Fruit fly (Drosophila melanogaster) whole organism, embryonic: ENCODE data around the gene RpS28a.
A peak's percentile ranks its signal among the peaks of the same experiment; 100 is the strongest.

Experiments
- Asciz ChIP-seq: fragments of 200-800 bp; sonication (Bioruptor generic); optimal IDR thresholded peaks from 2 replicates; lab custom pipeline; 2017; ENCODE audit warnings: missing biosample characterization, mild to moderate bottlenecking, missing genetic modification characterization, missing genetic modification reagents
- Awh ChIP-seq: fragments of 200-800 bp; sonication (Bioruptor generic); IDR thresholded peaks from 2 replicates; pipeline ENCODE4, ENCODE4 v1.3.6; 2022; ENCODE audit warnings: missing biosample characterization, missing genetic modification characterization
- CG11093 ChIP-seq: fragments of 200-800 bp; sonication (Bioruptor generic); IDR thresholded peaks from 3 replicates; pipeline ENCODE4 v1.3.6; 2022; ENCODE audit warnings: missing biosample characterization, missing genetic modification characterization
- CG12104 ChIP-seq: fragments of 200-800 bp; sonication (Bioruptor generic); optimal IDR thresholded peaks from 3 replicates; lab custom pipeline; 2016; ENCODE audit warnings: missing biosample characterization, missing genetic modification characterization
- CG1233 ChIP-seq: fragments of 200-800 bp; sonication (Bioruptor generic); optimal IDR thresholded peaks from 4 replicates; lab custom pipeline; 2018; ENCODE audit warnings: missing biosample characterization, mild to moderate bottlenecking, missing genetic modification characterization
- CG14710 ChIP-seq: fragments of 200-800 bp; sonication (Bioruptor generic); optimal IDR thresholded peaks from 3 replicates; lab custom pipeline; 2019; ENCODE audit warnings: missing biosample characterization, mild to moderate bottlenecking, missing genetic modification characterization, moderate library complexity
- CG2199 ChIP-seq: fragments of 200-800 bp; sonication (Bioruptor generic); IDR thresholded peaks from 3 replicates; pipeline ENCODE4 v1.3.6; 2022; ENCODE audit warnings: missing biosample characterization, missing genetic modification characterization
- CG2202 ChIP-seq: fragments of 200-800 bp; sonication (Bioruptor generic); optimal IDR thresholded peaks from 2 replicates; lab custom pipeline; 2018; ENCODE audit warnings: missing biosample characterization, mild to moderate bottlenecking, missing genetic modification characterization
- CG3407 ChIP-seq: fragments of 200-800 bp; sonication (Bioruptor generic); optimal IDR thresholded peaks from 2 replicates; lab custom pipeline; 2018; ENCODE audit warnings: missing biosample characterization, mild to moderate bottlenecking, missing genetic modification characterization
- CG34422 ChIP-seq: fragments of 200-800 bp; sonication (Bioruptor generic); IDR thresholded peaks from 3 replicates; pipeline ENCODE4 v1.3.6; 2022; ENCODE audit warnings: missing biosample characterization, missing genetic modification characterization
- CG4617 ChIP-seq: fragments of 200-800 bp; sonication (Bioruptor generic); optimal IDR thresholded peaks from 3 replicates; lab custom pipeline; 2016; ENCODE audit warnings: missing biosample characterization, missing genetic modification characterization, borderline replicate concordance
- CG7357 ChIP-seq: fragments of 200-800 bp; sonication (Bioruptor generic); IDR thresholded peaks from 3 replicates; pipeline ENCODE4 v1.3.6; 2022; ENCODE audit warnings: missing biosample characterization, missing genetic modification characterization
- CG7963 ChIP-seq: fragments of 200-800 bp; sonication (Bioruptor generic); IDR thresholded peaks from 3 replicates; pipeline ENCODE4 v1.3.6; 2022; ENCODE audit warnings: missing biosample characterization, missing genetic modification characterization; ENCODE audit not compliant: partially characterized antibody
- CG8359 ChIP-seq: fragments of 200-800 bp; sonication (Bioruptor generic); optimal IDR thresholded peaks from 2 replicates; lab custom pipeline; 2017; ENCODE audit warnings: missing biosample characterization, mild to moderate bottlenecking, missing genetic modification characterization, borderline replicate concordance
- CG8944 ChIP-seq: fragments of 200-800 bp; sonication (Bioruptor generic); optimal IDR thresholded peaks from 3 replicates; lab custom pipeline; 2016; ENCODE audit warnings: missing biosample characterization, missing genetic modification characterization
- D ChIP-seq, 2 experiments: fragments of 200-800 bp in 1 of 2; fragments of >200 bp in 1 of 2; sonication (Bioruptor generic) in 1 of 2; optimal IDR thresholded peaks; 2 replicates in 1 of 2; 3 replicates in 1 of 2; lab custom pipeline; 2017; ENCODE audit warnings: mild to moderate bottlenecking in 1 of 2, missing biosample characterization in 1 of 2, missing genetic modification characterization in 1 of 2, missing genetic modification reagents in 1 of 2
- Dip3 ChIP-seq: fragments of 200-800 bp; sonication (Bioruptor generic); optimal IDR thresholded peaks from 3 replicates; lab custom pipeline; 2016; ENCODE audit warnings: missing biosample characterization, missing genetic modification characterization
- Dref ChIP-seq: fragments of 200-800 bp; sonication (Bioruptor generic); IDR thresholded peaks from 2 replicates; pipeline ENCODE4 v1.3.6; 2022; ENCODE audit warnings: missing biosample characterization, missing genetic modification characterization
- Elba2 ChIP-seq: fragments of 200-800 bp; sonication (Bioruptor generic); optimal IDR thresholded peaks from 3 replicates; lab custom pipeline; 2016; ENCODE audit warnings: missing biosample characterization, missing genetic modification characterization
- Fer1 ChIP-seq: fragments of 200-800 bp; sonication (Bioruptor generic); optimal IDR thresholded peaks from 2 replicates; lab custom pipeline; 2017; ENCODE audit warnings: missing biosample characterization, mild to moderate bottlenecking, missing genetic modification characterization
- Fer2 ChIP-seq: fragments of 200-800 bp; sonication (Bioruptor generic); optimal IDR thresholded peaks from 2 replicates; lab custom pipeline; 2018; ENCODE audit warnings: missing biosample characterization, mild to moderate bottlenecking, missing genetic modification characterization, moderate library complexity
- Hr51 ChIP-seq, 2 experiments: fragments of 200-800 bp; sonication (Bioruptor generic); optimal IDR thresholded peaks; 2 replicates in 1 of 2; 3 replicates in 1 of 2; lab custom pipeline; 2016 to 2018; ENCODE audit warnings: missing biosample characterization in 2 of 2, missing genetic modification characterization in 2 of 2, mild to moderate bottlenecking in 1 of 2, moderate library complexity in 1 of 2
- Mad ChIP-seq: fragments of 200-800 bp; sonication (Bioruptor generic); optimal IDR thresholded peaks from 2 replicates; lab custom pipeline; 2016; ENCODE audit warnings: missing biosample characterization, missing genetic modification characterization
- Med ChIP-seq: fragments of 200-800 bp; sonication (Bioruptor generic); peaks from one replicate; lab custom pipeline; 2016; ENCODE audit warnings: missing biosample characterization, missing genetic modification characterization, mild to moderate bottlenecking, inconsistent platforms, moderate library complexity
- Nf-YB ChIP-seq: fragments of 200-800 bp; sonication (Bioruptor generic); optimal IDR thresholded peaks from 3 replicates; lab custom pipeline; 2019; ENCODE audit warnings: missing biosample characterization, mild to moderate bottlenecking, missing genetic modification characterization, moderate library complexity
- Ptx1 ChIP-seq: fragments of 200-800 bp; sonication (Bioruptor generic); IDR thresholded peaks from 2 replicates; pipeline ENCODE4 v1.3.6; 2022; ENCODE audit warnings: missing biosample characterization, missing genetic modification characterization
- Rfx ChIP-seq: fragments of 200-800 bp; sonication (Bioruptor generic); IDR thresholded peaks from 2 replicates; pipeline ENCODE4 v1.3.6; 2022; ENCODE audit warnings: missing biosample characterization, missing genetic modification characterization
- Spps ChIP-seq: fragments of 200-800 bp; sonication (Bioruptor generic); optimal IDR thresholded peaks from 2 replicates; lab custom pipeline; 2018; ENCODE audit warnings: missing biosample characterization, mild to moderate bottlenecking, missing genetic modification characterization
- Sry-δ ChIP-seq: fragments of 200-800 bp; sonication (Bioruptor generic); optimal IDR thresholded peaks from 2 replicates; lab custom pipeline; 2016; ENCODE audit warnings: missing biosample characterization, missing genetic modification characterization
- Ssrp ChIP-seq: fragments of 200-800 bp; sonication (Bioruptor generic); optimal IDR thresholded peaks from 2 replicates; lab custom pipeline; 2018; ENCODE audit warnings: missing biosample characterization, mild to moderate bottlenecking, missing genetic modification characterization, moderate library complexity
- bcd ChIP-seq: fragments of 200-800 bp; sonication (Bioruptor generic); optimal IDR thresholded peaks from 2 replicates; lab custom pipeline; 2017; ENCODE audit warnings: missing biosample characterization, mild to moderate bottlenecking, missing genetic modification characterization
- cg ChIP-seq: fragments of 200-800 bp; sonication (Bioruptor generic); optimal IDR thresholded peaks from 3 replicates; lab custom pipeline; 2019; ENCODE audit warnings: missing biosample characterization, mild to moderate bottlenecking, missing genetic modification characterization, moderate library complexity
- chinmo ChIP-seq: fragments of 200-800 bp; sonication (Bioruptor generic); IDR thresholded peaks from 4 replicates; pipeline ENCODE4 v1.3.6; 2022; ENCODE audit warnings: missing biosample characterization, missing genetic modification characterization; ENCODE audit not compliant: partially characterized antibody
- cwo ChIP-seq: fragments of 200-800 bp; sonication (Bioruptor generic); optimal IDR thresholded peaks from 3 replicates; lab custom pipeline; 2017; ENCODE audit warnings: missing biosample characterization, missing genetic modification characterization, mild to moderate bottlenecking, moderate library complexity, missing genetic modification reagents
- dm ChIP-seq: fragments of 200-800 bp; sonication (Bioruptor generic); optimal IDR thresholded peaks from 3 replicates; lab custom pipeline; 2016; ENCODE audit warnings: missing biosample characterization, missing genetic modification characterization
- dmrt11E ChIP-seq: fragments of 200-800 bp; sonication (Bioruptor generic); optimal IDR thresholded peaks from 3 replicates; lab custom pipeline; 2018; ENCODE audit warnings: missing biosample characterization, mild to moderate bottlenecking, missing genetic modification characterization, moderate library complexity
- dysf ChIP-seq: fragments of 200-800 bp; sonication (Bioruptor generic); IDR thresholded peaks from 3 replicates; pipeline ENCODE4 v1.3.6; 2022; ENCODE audit warnings: missing biosample characterization, missing genetic modification characterization
- emc ChIP-seq: fragments of 200-800 bp; sonication (Bioruptor generic); optimal IDR thresholded peaks from 2 replicates; lab custom pipeline; 2016; ENCODE audit warnings: missing biosample characterization, missing genetic modification characterization
- fu2 ChIP-seq: fragments of 200-800 bp; sonication (Bioruptor generic); optimal IDR thresholded peaks from 2 replicates; lab custom pipeline; 2016; ENCODE audit warnings: missing biosample characterization, missing genetic modification characterization
- grau ChIP-seq: fragments of 200-800 bp; optimal IDR thresholded peaks from 3 replicates; lab custom pipeline; 2019; ENCODE audit warnings: missing biosample characterization, mild to moderate bottlenecking, missing genetic modification characterization, moderate library complexity
- phol ChIP-seq: fragments of 200-800 bp; sonication (Bioruptor generic); optimal IDR thresholded peaks from 3 replicates; lab custom pipeline; 2018; ENCODE audit warnings: missing biosample characterization, mild to moderate bottlenecking, missing genetic modification characterization, moderate library complexity
- stc ChIP-seq: fragments of 200-800 bp; sonication (Bioruptor generic); IDR thresholded peaks from 2 replicates; pipeline ENCODE4 v1.3.6; 2022; ENCODE audit warnings: missing biosample characterization, missing genetic modification characterization
- tgo ChIP-seq: fragments of 200-800 bp; sonication (Bioruptor generic); IDR thresholded peaks from 3 replicates; pipeline ENCODE4 v1.3.6; 2022; ENCODE audit warnings: missing biosample characterization, missing genetic modification characterization
- tio ChIP-seq: fragments of 200-800 bp; sonication (Bioruptor generic); optimal IDR thresholded peaks from 2 replicates; lab custom pipeline; 2017; ENCODE audit warnings: missing biosample characterization, missing genetic modification characterization, inconsistent platforms
- tna ChIP-seq: fragments of 200-800 bp; sonication (Bioruptor generic); IDR thresholded peaks from 2 replicates; pipeline ENCODE4 v1.3.6; 2022; ENCODE audit warnings: missing biosample characterization, missing genetic modification characterization; ENCODE audit not compliant: partially characterized antibody
- twi ChIP-seq: fragments of 200-800 bp; optimal IDR thresholded peaks from 2 replicates; lab custom pipeline; 2019; ENCODE audit warnings: missing biosample characterization, mild to moderate bottlenecking, missing genetic modification characterization, moderate library complexity
- vnd ChIP-seq: fragments of 200-800 bp; sonication (Bioruptor generic); IDR thresholded peaks from 3 replicates; pipeline ENCODE4 v1.3.6; 2022; ENCODE audit warnings: missing biosample characterization, missing genetic modification characterization; ENCODE audit not compliant: partially characterized antibody
- wdn ChIP-seq: fragments of 200-800 bp; sonication (Bioruptor generic); IDR thresholded peaks from 2 replicates; pipeline ENCODE4 v1.3.6; 2022; ENCODE audit warnings: missing biosample characterization, missing genetic modification characterization
- yki ChIP-seq: fragments of >200 bp; optimal IDR thresholded peaks from 3 replicates; lab custom pipeline; 2018
- zfh1 ChIP-seq: fragments of 200-800 bp; sonication (Bioruptor generic); IDR thresholded peaks from 3 replicates; pipeline ENCODE4 v1.3.6; 2022; ENCODE audit warnings: missing biosample characterization, missing genetic modification characterization

Gene RpS28a

dm6 chr3R:30014977-30015514 lies 7.4 kb downstream of the RpS28a start, which contains the start of gene CG7920 (continued):
- TF ChIP-seq Ssrp, result no peak
- TF ChIP-seq twi (tag; lab: Kevin White, UChicago), result no peak
- TF ChIP-seq yki (lab: Kevin White, UChicago), result no peak
- peak; percentile 34 for TF ChIP-seq grau (tag; lab: Kevin White, UChicago)
- TF ChIP-seq dmrt11E (tag; lab: Kevin White, UChicago), result no peak
- peak; percentile 75 for TF ChIP-seq vnd (GFP tag; lab: Robert Waterston, UW)
- TF ChIP-seq CG11093 (GFP tag; lab: Robert Waterston, UW), result no peak
- peak; percentile 2 for TF ChIP-seq cwo (GFP tag; lab: Kevin White, UChicago)
- no peak for TF ChIP-seq Spps (tag; lab: Kevin White, UChicago)
- no peak for TF ChIP-seq tgo (GFP tag; lab: Robert Waterston, UW)
- TF ChIP-seq Rfx (GFP tag; lab: Robert Waterston, UW), result no peak
- no peak for TF ChIP-seq wdn (GFP tag; lab: Robert Waterston, UW)
- peak; percentile 91 for TF ChIP-seq Dref (GFP tag; lab: Robert Waterston, UW)
- TF ChIP-seq Awh, result no peak
- peak; percentile 83 for TF ChIP-seq Med (GFP tag; lab: Kevin White, UChicago)
- TF ChIP-seq Fer2 (tag; lab: Kevin White, UChicago), result no peak
- no peak for TF ChIP-seq emc (GFP tag; lab: Kevin White, UChicago)
- no peak; the same call in 1 of the 2 replicates for TF ChIP-seq tna (GFP tag; lab: Robert Waterston, UW)
- no peak for TF ChIP-seq CG4617 (GFP tag; lab: Kevin White, UChicago)
- TF ChIP-seq CG2202 (tag; lab: Kevin White, UChicago), result no peak
- TF ChIP-seq CG7963, result peak; percentile 30; the same call in 1 of the 3 replicates
- TF ChIP-seq CG8944, result no peak
- TF ChIP-seq Elba2, result no peak
- peak; percentile 71 for TF ChIP-seq Fer1
- peak; percentile 39 for TF ChIP-seq CG14710 (tag; lab: Kevin White, UChicago)
- no peak for TF ChIP-seq fu2 (GFP tag; lab: Kevin White, UChicago)
- peak; percentile 16 for TF ChIP-seq CG12104
- no peak for TF ChIP-seq zfh1 (GFP tag; lab: Robert Waterston, UW)
- TF ChIP-seq dysf, result no peak; the same call in 2 of the 3 replicates
- TF ChIP-seq CG1233 (GFP tag; lab: Kevin White, UChicago), result no peak
- TF ChIP-seq Sry-δ, result peak; percentile 74
- TF ChIP-seq CG2199 (GFP tag; lab: Robert Waterston, UW), result no peak
- TF ChIP-seq chinmo (GFP tag; lab: Robert Waterston, UW), result peak; percentile 76; the same call in 2 of the 4 replicates
- TF ChIP-seq CG8359 (GFP tag; lab: Kevin White, UChicago), result no peak
- TF ChIP-seq stc (GFP tag; lab: Robert Waterston, UW), result no peak
- TF ChIP-seq bcd (GFP tag; lab: Kevin White, UChicago), result no peak
- TF ChIP-seq D (optimal IDR thresholded peaks at IDR 0.05; lab: Kevin White, UChicago), result no peak
- no peak for TF ChIP-seq D (GFP tag; optimal IDR thresholded peaks at IDR 0.05; lab: Kevin White, UChicago)
- TF ChIP-seq Hr51 (GFP tag; optimal IDR thresholded peaks at IDR 0.05; lab: Kevin White, UChicago), result no peak
- no peak for TF ChIP-seq Mad (GFP tag; lab: Kevin White, UChicago)
- no peak for TF ChIP-seq cg (GFP tag; lab: Kevin White, UChicago)
- TF ChIP-seq phol, result peak; percentile 56
- TF ChIP-seq Dip3 (GFP tag; lab: Kevin White, UChicago), result no peak
- TF ChIP-seq CG7357 (GFP tag; lab: Robert Waterston, UW), result no peak
- peak; percentile 41 for TF ChIP-seq dm (GFP tag; lab: Kevin White, UChicago)
- TF ChIP-seq Asciz (GFP tag; lab: Kevin White, UChicago), result no peak
- no peak for TF ChIP-seq Nf-YB (GFP tag; lab: Kevin White, UChicago)
- 0 out of 2 replicates have a peak, but pooled peaks have one; percentile 8 for TF ChIP-seq Ptx1
- peak; percentile 55; the same call in 2 of the 3 replicates for TF ChIP-seq CG34422
- no peak for TF ChIP-seq tio (GFP tag; lab: Kevin White, UChicago)
- TF ChIP-seq CG3407 (GFP tag; lab: Kevin White, UChicago), result no peak
